Fruit fly (Drosophila melanogaster): ENCODE results near the gene yata.
A peak's percentile ranks its signal among the peaks of the same experiment; 100 is the strongest.

The yata gene

DNA sequence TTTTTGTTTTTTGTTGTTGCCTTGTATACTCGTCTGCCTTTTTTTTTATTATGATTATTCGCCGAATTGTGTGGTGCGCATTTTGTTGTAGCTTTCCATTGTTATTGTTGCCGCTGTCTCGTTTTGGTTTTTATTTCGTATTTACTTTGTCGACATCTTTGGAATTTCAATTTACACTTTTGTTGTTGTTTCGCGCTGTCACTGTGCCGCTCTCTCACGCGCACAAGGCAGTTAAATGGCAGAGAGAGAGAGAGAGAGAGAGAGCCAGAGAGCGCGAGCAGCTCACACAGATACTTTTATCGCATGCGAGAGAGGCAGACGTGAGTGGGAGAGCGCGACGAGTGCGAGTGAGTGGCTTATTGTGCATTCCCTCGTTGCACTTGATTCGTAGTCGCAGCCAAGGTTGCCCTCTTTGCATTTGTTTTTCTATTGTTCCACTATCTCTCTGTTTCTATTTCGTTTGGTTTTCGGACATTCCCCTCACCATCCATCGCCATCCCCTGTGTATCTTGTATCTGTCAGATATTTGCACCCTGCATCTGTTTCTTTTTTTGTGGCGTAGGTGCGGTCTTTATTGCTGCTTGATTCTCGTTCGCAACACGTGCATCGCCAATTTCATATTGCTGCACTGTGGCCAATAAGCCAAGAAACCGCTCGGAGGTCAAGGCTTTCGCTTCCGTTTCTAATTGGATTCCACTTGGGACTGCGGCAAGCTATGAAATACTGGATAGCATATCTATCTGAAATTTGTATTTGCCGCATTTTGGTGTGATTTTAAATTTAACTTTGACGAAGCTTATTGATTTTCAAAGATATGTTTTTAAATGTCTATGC lies 25.6 kb downstream of the yata start (continued):
- TF ChIP-seq CG16779 (GFP tag; IDR thresholded peaks at IDR 0.05) (no peak), pho (GFP tag; optimal IDR thresholded peaks at IDR 0.05) (no peak), CG3407 (GFP tag; optimal IDR thresholded peaks at IDR 0.05) (no peak), exex (tag; optimal IDR thresholded peaks at IDR 0.05) (no peak), CG5953 (GFP tag; IDR thresholded peaks at IDR 0.05) (no peak), Kr (GFP tag; optimal IDR thresholded peaks at IDR 0.05) (no peak), HmgD (GFP tag; optimal IDR thresholded peaks at IDR 0.05) (no peak), otp (GFP tag; IDR thresholded peaks at IDR 0.05) (no peak), inv (GFP tag; IDR thresholded peaks at IDR 0.05; ENCODE audit: partially characterized antibody) (no peak), her (GFP tag; optimal IDR thresholded peaks at IDR 0.05) (no peak), Opbp (GFP tag; IDR thresholded peaks at IDR 0.05; ENCODE audit: partially characterized antibody) (no peak), onecut (GFP tag; IDR thresholded peaks at IDR 0.05) (0 out of 2 replicates have a peak, but pooled peaks have one; percentile 25), CG6791 (GFP tag; IDR thresholded peaks at IDR 0.05; ENCODE audit: partially characterized antibody) (peak; percentile 19; the same call in 1 of the 3 replicates), ATbp (GFP tag; optimal IDR thresholded peaks at IDR 0.05) (peak; percentile 40), CG9437 (GFP tag; optimal IDR thresholded peaks at IDR 0.05) (no peak), CG12299 (tag; optimal IDR thresholded peaks at IDR 0.05) (no peak), cas (GFP tag; IDR thresholded peaks at IDR 0.05) (no peak), nmo (GFP tag; optimal IDR thresholded peaks at IDR 0.05) (no peak), Hr39 (optimal IDR thresholded peaks at IDR 0.05) (no peak), gem (tag; optimal IDR thresholded peaks at IDR 0.05) (no peak), unc-4 (GFP tag; IDR thresholded peaks at IDR 0.05; ENCODE audit: partially characterized antibody) (peak; percentile 56), Taf1 (GFP tag; IDR thresholded peaks at IDR 0.05) (no peak), CG18011 (GFP tag; optimal IDR thresholded peaks at IDR 0.05) (no peak), CG7357 (GFP tag; IDR thresholded peaks at IDR 0.05) (no peak), vnd (GFP tag; IDR thresholded peaks at IDR 0.05; ENCODE audit: partially characterized antibody) (no peak), CG5245 (GFP tag; optimal IDR thresholded peaks at IDR 0.05) (no peak), Side (GFP tag; optimal IDR thresholded peaks at IDR 0.05) (no peak), zf30C (GFP tag; optimal IDR thresholded peaks at IDR 0.05) (no peak), CG4404 (GFP tag; IDR thresholded peaks at IDR 0.05) (no peak), shn (GFP tag; optimal IDR thresholded peaks at IDR 0.05) (no peak), CG33557 (GFP tag; optimal IDR thresholded peaks at IDR 0.05) (peak; percentile 43), knrl (GFP tag; IDR thresholded peaks at IDR 0.05; ENCODE audit: partially characterized antibody) (no peak), gsb-n (tag; optimal IDR thresholded peaks at IDR 0.05) (no peak), CG17186 (GFP tag; optimal IDR thresholded peaks at IDR 0.05) (no peak), MESR4 (GFP tag; optimal IDR thresholded peaks at IDR 0.05) (no peak), toy (GFP tag; IDR thresholded peaks at IDR 0.05) (no peak), Rx (GFP tag; IDR thresholded peaks at IDR 0.05) (no peak), CG12391 (tag; optimal IDR thresholded peaks at IDR 0.05) (no peak), HmgZ (tag; optimal IDR thresholded peaks at IDR 0.05) (no peak), amos (GFP tag; IDR thresholded peaks at IDR 0.05; ENCODE audit: partially characterized antibody) (no peak; the same call in 1 of the 2 replicates), sim (GFP tag; IDR thresholded peaks at IDR 0.05) (no peak), bsh (GFP tag; optimal IDR thresholded peaks at IDR 0.05) (peak in 1 of 2 experiments; percentile 9), Atf6 (GFP tag; IDR thresholded peaks at IDR 0.05) (no peak), Mad (GFP tag; optimal IDR thresholded peaks at IDR 0.05) (no peak), stc (GFP tag; IDR thresholded peaks at IDR 0.05) (peak; percentile 10; the same call in 1 of the 2 replicates), ham (GFP tag; IDR thresholded peaks at IDR 0.05) (no peak), NC2α (GFP tag; optimal IDR thresholded peaks at IDR 0.05) (no peak), CG5180 (GFP tag; optimal IDR thresholded peaks at IDR 0.05) (no peak), lmd (GFP tag; IDR thresholded peaks at IDR 0.05) (no peak)

Data from whole organism, embryonic.